Worm (Caenorhabditis elegans): ENCODE data around the gene srx-22.
"Not testable (repeated sequence)": the region's sequence is repeated elsewhere in the genome, so short reads cannot be mapped to it uniquely, and the experiment has no call there.

Gene srx-22

DNA sequence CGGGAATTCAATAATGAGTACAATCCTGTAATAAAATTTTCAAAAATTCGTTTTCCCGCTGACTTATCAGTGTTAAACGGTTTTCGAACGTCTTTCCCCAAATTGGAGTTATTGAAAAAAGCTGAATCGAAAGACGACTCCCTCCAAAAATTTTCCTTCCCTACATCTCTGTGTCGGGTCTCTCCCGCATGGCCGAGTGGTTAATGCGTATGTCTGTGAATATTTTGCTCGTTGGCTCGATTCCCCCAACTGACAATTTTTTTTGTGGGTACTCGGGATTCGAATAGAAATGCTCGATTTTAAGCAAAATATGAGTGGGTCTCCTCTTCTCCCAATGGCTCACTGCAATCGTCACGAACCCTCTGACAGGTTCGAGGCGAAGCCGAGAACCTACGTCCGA, 26.7 kb downstream of the srx-22 start:
- peak; percentile 26; the same call in 1 of the 2 replicates for TF ChIP-seq D2030.7 (GFP tag; IDR thresholded peaks at IDR 0.05)
- not testable (repeated sequence) for TF ChIP-seq rpc-1 (optimal IDR thresholded peaks at IDR 0.05)
- peak; percentile 50 for TF ChIP-seq rpc-1 (tag; optimal IDR thresholded peaks at IDR 0.05)
- peak; percentile 82 for TF ChIP-seq tbp1 (GFP tag; optimal IDR thresholded peaks at IDR 0.05)
- peak; percentile 87 for TF ChIP-seq lin-26 (GFP tag; IDR thresholded peaks at IDR 0.05)
- peak; percentile 67; the same call in 1 of the 2 replicates for TF ChIP-seq ztf-25 (GFP tag; IDR thresholded peaks at IDR 0.05)
- peak; percentile 54 for TF ChIP-seq B0261.1 (tag; optimal IDR thresholded peaks at IDR 0.05)
- 0 out of 2 replicates have a peak, but pooled peaks have one; percentile 31 for TF ChIP-seq aptf-3 (GFP tag; IDR thresholded peaks at IDR 0.05)

DNA sequence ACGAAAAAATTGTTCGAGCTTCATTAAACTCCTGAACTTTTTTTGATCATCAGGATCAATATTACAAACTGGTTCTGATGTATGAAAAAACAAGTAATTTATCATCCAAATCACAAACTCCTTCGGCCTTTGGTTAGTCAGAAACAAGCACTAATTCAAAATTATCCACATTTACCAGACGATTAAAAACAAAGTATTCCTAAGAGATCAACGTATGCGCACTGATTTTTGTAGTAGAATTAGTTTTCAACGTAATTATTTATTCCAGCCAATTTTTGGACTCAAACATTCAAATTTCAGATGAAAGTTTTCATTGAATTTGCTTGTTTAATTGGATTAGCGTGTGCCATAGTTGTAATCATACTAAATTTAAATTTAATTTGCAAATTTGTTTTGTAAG, 27.2 kb downstream of the srx-22 start, which contains the start of gene srbc-38:
Gene srbc-38 (plus strand): TSS at position 301 of the 400 bp plus-strand sequence.
- TF ChIP-seq attf-5 (GFP tag; optimal IDR thresholded peaks at IDR 0.05) (no peak), nfya-2 (GFP tag; IDR thresholded peaks at IDR 0.05) (no peak), nhr-179 (tag; optimal IDR thresholded peaks at IDR 0.05) (no peak), snpc-1.1 (tag; optimal IDR thresholded peaks at IDR 0.05; ENCODE audit: insufficient read depth) (no peak), rpc-1 (optimal IDR thresholded peaks at IDR 0.05) (no peak), rpc-1 (tag; optimal IDR thresholded peaks at IDR 0.05) (no peak)

DNA sequence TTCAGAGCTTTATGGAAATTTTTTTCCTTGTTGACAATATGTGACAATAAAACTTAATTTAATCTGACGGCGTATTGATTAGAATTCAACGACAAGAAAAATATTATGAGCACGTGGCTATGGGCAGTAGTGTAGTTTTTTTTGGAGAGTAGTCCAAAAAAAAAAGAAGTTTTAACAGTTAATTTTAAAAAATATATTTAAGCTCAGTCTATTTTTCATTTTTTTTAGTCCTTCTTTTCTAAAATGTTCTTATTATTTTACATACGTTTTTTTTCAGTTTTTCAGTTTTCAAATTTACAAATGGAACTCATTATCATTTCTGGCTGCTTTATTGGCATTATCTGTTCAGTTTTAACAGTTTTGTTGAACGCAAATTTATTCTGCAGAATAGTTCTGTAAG, 29.0 kb downstream of the srx-22 start, which contains the start of gene srbc-39:
Gene srbc-39 (plus strand): TSS at position 301 of the 400 bp plus-strand sequence.
- TF ChIP-seq nfya-1 (tag; optimal IDR thresholded peaks at IDR 0.05; ENCODE audit: borderline replicate concordance, insufficient read depth), result no peak
- TF ChIP-seq ZK185.1 (tag; optimal IDR thresholded peaks at IDR 0.05; ENCODE audit: poor library complexity, severe bottlenecking), result no peak
- TF ChIP-seq zfh-2 (GFP tag; conservative IDR thresholded peaks at IDR 0.05), result no peak
- no peak for TF ChIP-seq egrh-3 (GFP tag; IDR thresholded peaks at IDR 0.05)
- TF ChIP-seq ceh-100 (GFP tag; IDR thresholded peaks at IDR 0.05), result no peak
- TF ChIP-seq nhr-80 (tag; optimal IDR thresholded peaks at IDR 0.05), result no peak
- no peak for TF ChIP-seq him-1 (tag; optimal IDR thresholded peaks at IDR 0.05)
- TF ChIP-seq unc-62 (GFP tag; optimal IDR thresholded peaks at IDR 0.05), result no peak
- TF ChIP-seq F55B11.4 (tag; optimal IDR thresholded peaks at IDR 0.05; ENCODE audit: borderline replicate concordance, insufficient read depth), result no peak
- no peak for TF ChIP-seq lin-54 (GFP tag; optimal IDR thresholded peaks at IDR 0.05)
- no peak for TF ChIP-seq nfya-2 (GFP tag; IDR thresholded peaks at IDR 0.05)

DNA sequence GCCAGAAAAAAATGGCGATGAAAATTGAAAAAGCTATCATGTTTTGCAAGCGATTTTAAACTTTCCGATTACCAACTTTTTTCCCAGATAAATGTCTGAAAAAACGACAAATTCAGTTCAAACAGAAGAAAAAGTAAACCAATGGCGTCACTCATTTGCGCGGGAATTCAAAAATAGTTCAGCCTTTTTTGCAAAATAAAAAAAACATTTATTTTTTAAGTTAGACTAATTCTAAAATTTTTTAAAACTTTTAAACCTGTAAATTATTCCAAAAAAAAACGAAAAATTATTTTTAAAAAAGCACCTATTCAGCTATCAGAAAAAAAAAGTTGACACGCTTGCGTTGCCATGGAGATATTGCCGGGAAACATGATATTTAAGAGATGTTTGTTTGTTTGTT, 33.1 kb downstream of the srx-22 start, which contains the start of gene cyp-33C11:
Gene cyp-33C11 (minus strand): TSS at position 101 of the 400 bp plus-strand sequence.
- TF ChIP-seq K11D2.4 (GFP tag; IDR thresholded peaks at IDR 0.05), result no peak
- no peak for TF ChIP-seq ztf-26 (tag; optimal IDR thresholded peaks at IDR 0.05)
- TF ChIP-seq lsl-1 (GFP tag; optimal IDR thresholded peaks at IDR 0.05), result no peak
- no peak for TF ChIP-seq ztf-3 (GFP tag; optimal IDR thresholded peaks at IDR 0.05)
- TF ChIP-seq lin-26 (GFP tag; IDR thresholded peaks at IDR 0.05), result no peak
- TF ChIP-seq nhr-90 (tag; optimal IDR thresholded peaks at IDR 0.05), result no peak
- TF ChIP-seq Y56A3A.18 (GFP tag; IDR thresholded peaks at IDR 0.05), result no peak
- TF ChIP-seq chd-7 (tag; optimal IDR thresholded peaks at IDR 0.05), result no peak
- TF ChIP-seq Y67H2A.10 (GFP tag; conservative IDR thresholded peaks at IDR 0.05), result no peak
- no peak for TF ChIP-seq hlh-26 (GFP tag; conservative IDR thresholded peaks at IDR 0.05)
- no peak for TF ChIP-seq let-526 (GFP tag; IDR thresholded peaks at IDR 0.05)
- TF ChIP-seq snpc-3.4 (tag; optimal IDR thresholded peaks at IDR 0.05), result no peak
- TF ChIP-seq F57A8.1 (GFP tag; optimal IDR thresholded peaks at IDR 0.05), result no peak
